Fruit fly (Drosophila melanogaster) whole organism, embryonic: ENCODE measurements around the gene Cyp6t1.

Source experiments
- Fer2 ChIP-seq: fragments of 200-800 bp; sonication (Bioruptor generic); optimal IDR thresholded peaks from 2 replicates; lab custom pipeline; 2018; ENCODE audit warnings: missing biosample characterization, mild to moderate bottlenecking, missing genetic modification characterization, moderate library complexity
- Nf-YC ChIP-seq: fragments of 200-800 bp; optimal IDR thresholded peaks from 3 replicates; lab custom pipeline; 2019; ENCODE audit warnings: missing biosample characterization, mild to moderate bottlenecking, missing genetic modification characterization, moderate library complexity
- Sox102F ChIP-seq: fragments of 200-800 bp; sonication (Bioruptor generic); optimal IDR thresholded peaks from 2 replicates; lab custom pipeline; 2018; ENCODE audit warnings: missing biosample characterization, mild to moderate bottlenecking, missing genetic modification characterization, moderate library complexity
- btn ChIP-seq: fragments of 200-800 bp; sonication (Bioruptor generic); optimal IDR thresholded peaks from 2 replicates; lab custom pipeline; 2016; ENCODE audit warnings: missing biosample characterization, missing genetic modification characterization
- disco-r ChIP-seq: fragments of 200-800 bp; sonication (Bioruptor generic); optimal IDR thresholded peaks from 2 replicates; lab custom pipeline; 2016; ENCODE audit warnings: missing biosample characterization, missing genetic modification characterization
- hbn ChIP-seq: fragments of 200-800 bp; sonication (Bioruptor generic); IDR thresholded peaks from 2 replicates; pipeline ENCODE4 v1.3.6; 2022; ENCODE audit warnings: missing biosample characterization, missing genetic modification characterization; ENCODE audit not compliant: partially characterized antibody
- hkb ChIP-seq, 2 experiments: fragments of 200-800 bp in 1 of 2; fragments of >200 bp in 1 of 2; sonication (Bioruptor generic) in 1 of 2; IDR thresholded peaks in 1 of 2; optimal IDR thresholded peaks in 1 of 2; 2 replicates each; pipeline versions ENCODE4 v1.3.6 to Lab custom; 2017 to 2022; ENCODE audit warnings: missing biosample characterization in 1 of 2, missing genetic modification characterization in 1 of 2

- TF ChIP-seq Fer2 (tag; lab: Kevin White, UChicago): no peak
- TF ChIP-seq Sox102F: no peak
- no peak for TF ChIP-seq disco-r
- no peak for TF ChIP-seq hbn (GFP tag; lab: Robert Waterston, UW)
- no peak for TF ChIP-seq btn (GFP tag; lab: Kevin White, UChicago)
- no peak for TF ChIP-seq Nf-YC (tag; lab: Kevin White, UChicago)
- TF ChIP-seq hkb (optimal IDR thresholded peaks at IDR 0.05; lab: Kevin White, UChicago): no peak
- no peak for TF ChIP-seq hkb (GFP tag; IDR thresholded peaks at IDR 0.05; lab: Robert Waterston, UW)
Observed at dm6 chrX:21565539-21565938, 46.5 kb upstream of the Cyp6t1 start.
